Worm (Caenorhabditis elegans) whole organism, L4 larva: ENCODE results near the gene W01D2.6.

Experiments
- fos-1 ChIP-seq: fragments of 150-350 bp; optimal IDR thresholded peaks from 2 replicates; lab custom pipeline; 2014; ENCODE audit warnings: missing biosample characterization, missing genetic modification characterization
- unc-62 ChIP-seq, 3 experiments: fragments of 150-350 bp in 1 of 3; sonication (generic microtip); optimal IDR thresholded peaks in 2 of 3; peaks in 1 of 3; 1 replicate in 1 of 3; 2 replicates in 2 of 3; lab custom pipeline; 2014 to 2017; ENCODE audit warnings: missing biosample characterization in 3 of 3, missing genetic modification characterization in 3 of 3, missing genetic modification reagents in 3 of 3, missing genotype in 1 of 3

ce11 chrII:14816086-14816485 is 7.3 kb downstream of the W01D2.6 start:
- no peak for TF ChIP-seq unc-62 (GFP tag; optimal IDR thresholded peaks at IDR 0.05 in 1 of 2; lab: Kevin White, UChicago)
- TF ChIP-seq unc-62 (tag; optimal IDR thresholded peaks at IDR 0.05; lab: Kevin White, UChicago), result no peak
- no peak for TF ChIP-seq fos-1 (tag; lab: Kevin White, UChicago)
